Worm (Caenorhabditis elegans): ENCODE data around the gene cht-3.

- TF ChIP-seq dao-5 (tag; optimal IDR thresholded peaks at IDR 0.05) = no peak
- TF ChIP-seq W03F9.2 (tag; optimal IDR thresholded peaks at IDR 0.05) = no peak
Observed at ce11 chrIV:6991070-6991469, 12.4 kb upstream of the cht-3 start.
